Worm (Caenorhabditis elegans): Measurements from ENCODE around the gene Y57E12AL.2.
A peak's percentile ranks its signal among the peaks of the same experiment; 100 is the strongest.
"Not testable (repeated sequence)": the region's sequence is repeated elsewhere in the genome, so short reads cannot be mapped to it uniquely, and the experiment has no call there.

Y57E12AL.2 gene

DNA sequence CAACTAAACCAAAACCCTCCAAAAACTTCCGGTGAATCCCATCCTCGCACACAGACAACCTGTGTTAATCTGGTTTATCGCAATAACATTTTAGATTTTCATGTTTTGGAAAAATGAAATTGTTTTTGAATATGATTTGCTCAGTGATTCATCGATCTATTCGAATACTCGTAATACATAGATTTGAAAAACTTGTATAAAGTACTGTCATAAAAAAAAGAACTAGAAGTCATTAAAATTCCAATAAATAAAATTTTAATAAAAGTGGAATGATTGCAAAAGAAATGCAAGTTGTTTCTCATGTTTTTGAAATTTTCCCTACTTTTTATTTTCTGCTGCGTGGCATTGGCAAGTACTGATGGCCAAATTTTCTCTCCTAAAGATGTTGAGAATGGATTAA, 3.3 kb upstream of the Y57E12AL.2 start, which contains the start of gene spig-8:
Gene spig-8, plus strand, starts transcription at position 301 of the 400 bp plus-strand sequence.
- TF ChIP-seq pes-1 (GFP tag; IDR thresholded peaks at IDR 0.05) (no peak), hmbx-1 (tag; optimal IDR thresholded peaks at IDR 0.05) (no peak), flt-1 (GFP tag; IDR thresholded peaks at IDR 0.05) (no peak), ceh-13 (GFP tag; optimal IDR thresholded peaks at IDR 0.05) (no peak), tra-4 (tag; optimal IDR thresholded peaks at IDR 0.05) (no peak), scrt-1 (GFP tag; IDR thresholded peaks at IDR 0.05) (no peak), B0310.2 (tag; optimal IDR thresholded peaks at IDR 0.05) (no peak), sea-1 (GFP tag; conservative IDR thresholded peaks at IDR 0.05) (no peak), hnd-1 (tag; optimal IDR thresholded peaks at IDR 0.05) (no peak)

- TF ChIP-seq aly-1 (tag; optimal IDR thresholded peaks at IDR 0.05) (no peak), hmg-4 (GFP tag; optimal IDR thresholded peaks at IDR 0.05) (no peak), ceh-36 (tag; optimal IDR thresholded peaks at IDR 0.05) (no peak), scrt-1 (GFP tag; IDR thresholded peaks at IDR 0.05) (no peak), tbx-11 (GFP tag; IDR thresholded peaks at IDR 0.05) (no peak), sea-1 (GFP tag; conservative IDR thresholded peaks at IDR 0.05) (no peak), B0310.2 (tag; optimal IDR thresholded peaks at IDR 0.05) (no peak), flt-1 (GFP tag; IDR thresholded peaks at IDR 0.05) (no peak), ama-1 (optimal IDR thresholded peaks at IDR 0.05) (no peak), tra-4 (tag; optimal IDR thresholded peaks at IDR 0.05) (no peak), hmbx-1 (tag; optimal IDR thresholded peaks at IDR 0.05) (no peak)
Measured at ce11 chrV:7059350-7059749, 1.5 kb downstream of the Y57E12AL.2 start, which contains the start of gene mdt-6. mdt-6 (minus strand) TSS chrV:7059624.

ce11 chrV:7060396-7060795, 2.5 kb downstream of the Y57E12AL.2 start, which contains the start of the genes Y57E12AL.6 and Y57E12AL.1:
Y57E12AL.6 (minus strand) TSS chrV:7060470.
Y57E12AL.1 (plus strand) TSS chrV:7060530.
- TF ChIP-seq B0310.2 (tag; optimal IDR thresholded peaks at IDR 0.05) = no peak
- TF ChIP-seq pes-1 (GFP tag; IDR thresholded peaks at IDR 0.05) = peak; percentile 75
- TF ChIP-seq sea-1 (GFP tag; conservative IDR thresholded peaks at IDR 0.05) = no peak
- no peak for TF ChIP-seq ama-1 (optimal IDR thresholded peaks at IDR 0.05)
- TF ChIP-seq ceh-36 (tag; optimal IDR thresholded peaks at IDR 0.05) = peak; percentile 53
- peak; percentile 13 for TF ChIP-seq ceh-13 (GFP tag; optimal IDR thresholded peaks at IDR 0.05)
- TF ChIP-seq aly-1 (tag; optimal IDR thresholded peaks at IDR 0.05) = peak; percentile 51
- peak; percentile 53; the same call in 1 of the 2 replicates for TF ChIP-seq flt-1 (GFP tag; IDR thresholded peaks at IDR 0.05)
- TF ChIP-seq scrt-1 (GFP tag; IDR thresholded peaks at IDR 0.05) = 0 out of 2 replicates have a peak, but pooled peaks have one; percentile 48
- TF ChIP-seq hnd-1 (tag; optimal IDR thresholded peaks at IDR 0.05) = peak; percentile 22
- peak; percentile 21 for TF ChIP-seq hmg-4 (GFP tag; optimal IDR thresholded peaks at IDR 0.05)
- no peak for TF ChIP-seq tra-4 (tag; optimal IDR thresholded peaks at IDR 0.05)
- TF ChIP-seq tbx-37 (GFP tag; conservative IDR thresholded peaks at IDR 0.05) = 0 out of 2 replicates have a peak, but pooled peaks have one; percentile 39
- no peak for TF ChIP-seq hmbx-1 (tag; optimal IDR thresholded peaks at IDR 0.05)
- no peak for TF ChIP-seq ets-7 (tag; optimal IDR thresholded peaks at IDR 0.05)
- peak; percentile 66; the same call in 1 of the 2 replicates for TF ChIP-seq tbx-11 (GFP tag; IDR thresholded peaks at IDR 0.05)
- peak; percentile 70 for TF ChIP-seq F13C5.2 (tag; optimal IDR thresholded peaks at IDR 0.05)

- TF ChIP-seq F13C5.2 (tag; optimal IDR thresholded peaks at IDR 0.05); tbx-11 (GFP tag; IDR thresholded peaks at IDR 0.05); tbx-37 (GFP tag; conservative IDR thresholded peaks at IDR 0.05): not testable (repeated sequence)
Measured at ce11 chrV:7062790-7063189, 4.9 kb downstream of the Y57E12AL.2 start, which contains the start of gene tmem-258. tmem-258 (plus strand) TSS chrV:7063174.

DNA sequence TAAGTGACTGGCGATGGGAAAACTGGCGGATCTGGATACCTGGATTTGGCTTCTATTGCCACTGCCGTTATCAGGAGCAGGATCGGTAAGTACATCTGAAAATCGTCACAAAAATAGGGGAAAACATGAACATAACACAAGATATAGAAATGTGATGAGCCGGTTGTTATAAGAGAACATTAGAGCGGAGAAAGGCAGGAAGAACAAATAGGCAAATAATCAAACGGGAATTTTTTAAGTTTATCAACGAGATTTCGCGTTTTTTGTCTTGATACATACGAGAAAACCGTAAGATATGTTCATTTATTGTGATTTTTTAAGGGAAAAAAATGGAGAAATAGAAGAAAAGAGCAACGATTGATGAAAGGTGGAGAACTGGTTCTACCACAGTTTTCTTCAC, 7.3 kb downstream of the Y57E12AL.2 start, which contains the start of gene Y57E12AR.1:
Gene Y57E12AR.1, minus strand, starts transcription at position 101 of the 400 bp plus-strand sequence.
- TF ChIP-seq sea-1 (GFP tag; conservative IDR thresholded peaks at IDR 0.05) (no peak), ets-7 (tag; optimal IDR thresholded peaks at IDR 0.05) (no peak), scrt-1 (GFP tag; IDR thresholded peaks at IDR 0.05) (no peak), hmbx-1 (tag; optimal IDR thresholded peaks at IDR 0.05) (no peak), B0310.2 (tag; optimal IDR thresholded peaks at IDR 0.05) (no peak), hmg-4 (GFP tag; optimal IDR thresholded peaks at IDR 0.05) (no peak), ceh-13 (GFP tag; optimal IDR thresholded peaks at IDR 0.05) (no peak), F13C5.2 (tag; optimal IDR thresholded peaks at IDR 0.05) (no peak), pes-1 (GFP tag; IDR thresholded peaks at IDR 0.05) (no peak), tbx-37 (GFP tag; conservative IDR thresholded peaks at IDR 0.05) (no peak), aly-1 (tag; optimal IDR thresholded peaks at IDR 0.05) (no peak), flt-1 (GFP tag; IDR thresholded peaks at IDR 0.05) (no peak), hnd-1 (tag; optimal IDR thresholded peaks at IDR 0.05) (no peak), tra-4 (tag; optimal IDR thresholded peaks at IDR 0.05) (no peak), ceh-36 (tag; optimal IDR thresholded peaks at IDR 0.05) (no peak), ama-1 (optimal IDR thresholded peaks at IDR 0.05) (no peak)

ce11 chrV:7068861-7069260, 11.0 kb downstream of the Y57E12AL.2 start:
- TF ChIP-seq pes-1 (GFP tag; IDR thresholded peaks at IDR 0.05) (no peak), F13C5.2 (tag; optimal IDR thresholded peaks at IDR 0.05) (no peak), hnd-1 (tag; optimal IDR thresholded peaks at IDR 0.05) (no peak), flt-1 (GFP tag; IDR thresholded peaks at IDR 0.05) (no peak), ceh-13 (GFP tag; optimal IDR thresholded peaks at IDR 0.05) (no peak), ets-7 (tag; optimal IDR thresholded peaks at IDR 0.05) (no peak), aly-1 (tag; optimal IDR thresholded peaks at IDR 0.05) (no peak), sea-1 (GFP tag; conservative IDR thresholded peaks at IDR 0.05) (no peak), ceh-36 (tag; optimal IDR thresholded peaks at IDR 0.05) (no peak), tbx-37 (GFP tag; conservative IDR thresholded peaks at IDR 0.05) (no peak), tra-4 (tag; optimal IDR thresholded peaks at IDR 0.05) (no peak), B0310.2 (tag; optimal IDR thresholded peaks at IDR 0.05) (no peak), hmbx-1 (tag; optimal IDR thresholded peaks at IDR 0.05) (no peak), ama-1 (optimal IDR thresholded peaks at IDR 0.05) (no peak), tbx-11 (GFP tag; IDR thresholded peaks at IDR 0.05) (no peak), scrt-1 (GFP tag; IDR thresholded peaks at IDR 0.05) (no peak), hmg-4 (GFP tag; optimal IDR thresholded peaks at IDR 0.05) (no peak)

DNA sequence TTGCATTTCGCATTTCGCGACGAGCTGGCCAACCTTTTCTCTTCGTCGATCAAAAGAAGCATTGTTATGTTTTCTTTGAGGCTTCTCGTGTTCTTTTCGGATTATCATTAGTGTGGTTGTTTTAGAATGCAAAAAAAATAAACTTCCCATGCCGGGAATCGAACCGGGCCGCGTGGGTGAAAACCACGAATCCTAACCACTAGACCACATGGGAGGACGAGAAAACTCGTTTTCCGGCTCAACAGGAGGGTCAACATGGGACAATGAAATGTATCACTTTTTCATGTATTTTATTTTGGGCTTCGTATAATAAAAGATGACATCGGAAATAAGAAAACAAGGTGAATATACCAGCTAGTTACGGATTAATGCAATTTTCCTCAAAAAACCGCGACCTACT, 11.7 kb downstream of the Y57E12AL.2 start:
- TF ChIP-seq hmg-4 (GFP tag; optimal IDR thresholded peaks at IDR 0.05) (no peak), B0310.2 (tag; optimal IDR thresholded peaks at IDR 0.05) (no peak), flt-1 (GFP tag; IDR thresholded peaks at IDR 0.05) (no peak), pes-1 (GFP tag; IDR thresholded peaks at IDR 0.05) (no peak), tra-4 (tag; optimal IDR thresholded peaks at IDR 0.05) (no peak), aly-1 (tag; optimal IDR thresholded peaks at IDR 0.05) (no peak), scrt-1 (GFP tag; IDR thresholded peaks at IDR 0.05) (no peak), tbx-11 (GFP tag; IDR thresholded peaks at IDR 0.05) (no peak)
